Worm (Caenorhabditis elegans): ENCODE measurements around the gene Y48E1C.1.

- no peak for TF ChIP-seq efl-1 (GFP tag; optimal IDR thresholded peaks at IDR 0.05)
- no peak for TF ChIP-seq Y67H2A.10 (GFP tag; conservative IDR thresholded peaks at IDR 0.05)
- TF ChIP-seq let-607 (tag; optimal IDR thresholded peaks at IDR 0.05), result no peak
- no peak for TF ChIP-seq unc-62 (GFP tag; optimal IDR thresholded peaks at IDR 0.05)
Measured at ce11 chrII:13454839-13455238, 40.0 kb downstream of the Y48E1C.1 start.
